Worm (Caenorhabditis elegans): ENCODE measurements around the gene ZK180.6.
A peak's percentile ranks its signal among the peaks of the same experiment; 100 is the strongest.

Gene ZK180.6

DNA sequence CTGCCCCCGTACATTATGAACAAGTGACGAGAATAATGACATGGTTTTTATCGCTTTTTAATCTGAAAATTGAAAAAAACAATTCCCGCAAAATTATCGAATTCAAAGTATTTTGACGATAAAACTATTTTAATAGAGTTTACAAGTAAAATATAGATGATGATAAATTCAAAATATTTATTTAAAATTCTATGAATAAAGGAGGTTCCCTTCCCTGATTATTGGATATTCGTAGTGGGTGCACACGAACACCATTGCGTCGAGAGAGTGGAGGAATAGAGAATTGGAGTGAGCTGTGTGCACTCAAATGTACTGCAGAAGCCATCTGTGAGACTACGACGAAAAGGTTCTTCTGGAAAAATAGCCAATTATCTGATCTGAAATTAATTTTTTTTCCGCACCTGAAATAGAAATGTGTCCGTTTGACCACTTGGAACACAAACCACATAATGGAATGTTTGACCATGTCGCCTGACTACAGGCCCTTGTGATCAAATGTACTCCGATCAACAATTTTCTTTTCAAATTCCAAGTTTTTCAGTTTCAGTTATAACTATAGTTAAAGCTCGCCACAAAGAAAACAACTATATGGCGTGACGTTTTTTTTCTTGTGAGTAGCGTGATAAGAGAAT is 13.5 kb downstream of the ZK180.6 start, which contains the start of the genes rfth-1 and ZK180.8:
Gene rfth-1 (minus strand): TSS at position 51 of the 632 bp plus-strand sequence.
Gene ZK180.8 (minus strand): TSS at position 466 of the 632 bp plus-strand sequence.
- TF ChIP-seq hmg-11 (tag; optimal IDR thresholded peaks at IDR 0.05) (peak; percentile 2), pha-4 (tag; optimal IDR thresholded peaks at IDR 0.05) (peak; percentile 30), aly-2 (tag; optimal IDR thresholded peaks at IDR 0.05) (no peak), ama-1 (optimal IDR thresholded peaks at IDR 0.05) (peak; percentile 0)

DNA sequence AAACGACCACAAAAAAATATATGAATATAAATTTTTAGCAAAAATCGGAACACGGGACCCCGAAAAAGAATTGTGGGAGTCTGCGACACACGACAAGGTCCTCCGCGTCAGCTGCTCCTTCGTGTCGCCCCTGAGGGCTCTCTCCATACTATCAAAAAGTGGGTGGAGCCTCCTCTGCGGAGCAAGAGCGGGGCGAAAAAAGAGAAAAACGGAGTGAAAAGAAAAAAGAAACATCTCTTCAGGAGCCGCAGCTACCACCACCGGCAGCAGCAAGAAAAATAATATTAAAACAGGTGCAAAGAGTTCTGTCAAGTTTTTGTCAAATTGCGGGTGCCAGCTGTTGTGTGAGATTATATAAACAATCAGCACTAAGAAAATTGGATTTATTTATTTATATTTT is 18.2 kb downstream of the ZK180.6 start, which contains the start of gene gbb-2:
Gene gbb-2 (minus strand): TSS at position 112 of the 400 bp plus-strand sequence.
- TF ChIP-seq nhr-23 (tag; optimal IDR thresholded peaks at IDR 0.05) (no peak), nfya-1 (tag; optimal IDR thresholded peaks at IDR 0.05; ENCODE audit: insufficient read depth) (peak; percentile 38), lin-39 (tag; optimal IDR thresholded peaks at IDR 0.05) (peak; percentile 40)

ce11 chrIV:4505078-4505477 is 19.8 kb downstream of the ZK180.6 start:
- TF ChIP-seq fkh-10 (GFP tag; optimal IDR thresholded peaks at IDR 0.05) = peak; percentile 47
- no peak for TF ChIP-seq unc-62 (GFP tag; optimal IDR thresholded peaks at IDR 0.05)

DNA sequence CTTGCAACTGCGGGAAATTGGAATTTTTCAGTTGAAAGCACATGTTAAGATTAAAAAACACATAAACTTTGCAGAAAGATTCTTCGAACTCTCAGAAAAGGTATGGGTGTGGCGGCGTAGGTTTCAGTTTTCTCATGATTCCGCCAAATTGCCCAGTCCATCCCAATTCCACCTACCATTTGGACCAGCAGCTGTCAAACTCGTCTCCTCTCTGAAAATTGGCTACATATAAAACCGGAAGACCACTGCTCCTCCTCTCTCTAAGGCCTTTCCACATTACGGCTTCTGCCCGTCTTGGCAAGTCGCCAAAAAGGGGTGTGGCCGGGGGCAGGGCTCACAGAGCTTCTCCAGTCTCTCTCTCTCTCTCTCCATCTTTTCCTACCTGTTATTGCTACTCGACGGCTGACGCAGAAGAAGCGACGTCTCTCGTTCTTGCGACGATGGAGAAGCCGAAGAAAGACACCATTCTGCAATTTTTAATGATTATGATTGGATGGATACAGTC is 34.6 kb downstream of the ZK180.6 start, which contains the start of gene ZK180.7:
Gene ZK180.7 (plus strand): TSS at position 395 of the 505 bp plus-strand sequence.
- TF ChIP-seq fkh-2 (tag; optimal IDR thresholded peaks at IDR 0.05) (no peak), nhr-76 (tag; optimal IDR thresholded peaks at IDR 0.05) (no peak), snpc-4 (tag; optimal IDR thresholded peaks at IDR 0.05) (no peak), nfya-1 (tag; optimal IDR thresholded peaks at IDR 0.05; ENCODE audit: insufficient read depth) (no peak), hmg-11 (tag; optimal IDR thresholded peaks at IDR 0.05) (no peak), nhr-237 (tag; optimal IDR thresholded peaks at IDR 0.05) (no peak), tbx-2 (tag; optimal IDR thresholded peaks at IDR 0.05) (no peak)

ce11 chrIV:4486738-4487137 is 38.1 kb downstream of the ZK180.6 start, which contains the start of gene trx-3:
Gene trx-3, plus strand, starts transcription at chrIV:4487028.
- TF ChIP-seq pha-4 (tag; optimal IDR thresholded peaks at IDR 0.05) (peak; percentile 36), pqm-1 (tag; optimal IDR thresholded peaks at IDR 0.05) (peak; percentile 86), ZK546.5 (tag; optimal IDR thresholded peaks at IDR 0.05) (no peak), elt-2 (tag; optimal IDR thresholded peaks at IDR 0.05) (peak; percentile 82)

- TF ChIP-seq nhr-43 (tag; optimal IDR thresholded peaks at IDR 0.05; ENCODE audit: poor library complexity, severe bottlenecking) (no peak), lin-39 (tag; optimal IDR thresholded peaks at IDR 0.05) (no peak), pqm-1 (tag; optimal IDR thresholded peaks at IDR 0.05) (peak; percentile 78), fkh-2 (tag; optimal IDR thresholded peaks at IDR 0.05) (no peak), fos-1 (tag; optimal IDR thresholded peaks at IDR 0.05) (no peak), elt-2 (tag; optimal IDR thresholded peaks at IDR 0.05) (peak; percentile 73)
Observed at ce11 chrIV:4484555-4484954, 40.3 kb downstream of the ZK180.6 start.

DNA sequence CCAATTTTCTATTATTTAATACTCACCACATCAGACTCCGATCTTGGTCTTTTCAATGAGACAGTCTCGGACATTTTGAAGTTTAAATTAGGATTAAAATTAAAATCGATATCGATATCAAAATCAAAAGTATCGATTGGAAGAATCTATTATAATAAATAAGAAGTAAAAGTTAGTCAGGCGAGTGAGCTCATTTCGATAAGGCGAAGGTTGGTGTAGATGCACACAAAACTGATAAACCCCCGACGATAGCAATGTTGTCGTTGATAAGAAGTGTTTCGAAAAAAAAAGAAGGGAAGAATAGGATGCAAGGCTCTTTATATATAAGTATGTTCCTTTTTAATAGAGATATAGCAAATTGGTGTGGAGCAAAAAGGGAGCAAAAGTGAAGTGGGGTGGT is 42.3 kb downstream of the ZK180.6 start, which contains the start of gene M01H9.4:
Gene M01H9.4 (minus strand): TSS at position 379 of the 400 bp plus-strand sequence.
- TF ChIP-seq elt-3 (tag; optimal IDR thresholded peaks at IDR 0.05) (no peak), pqm-1 (tag; optimal IDR thresholded peaks at IDR 0.05) (peak; percentile 82), fkh-2 (tag; optimal IDR thresholded peaks at IDR 0.05) (no peak), aly-2 (tag; optimal IDR thresholded peaks at IDR 0.05) (no peak), nhr-23 (tag; optimal IDR thresholded peaks at IDR 0.05) (no peak), nhr-77 (tag; optimal IDR thresholded peaks at IDR 0.05) (no peak), zag-1 (tag; optimal IDR thresholded peaks at IDR 0.05) (no peak), tbx-2 (tag; optimal IDR thresholded peaks at IDR 0.05) (no peak), eor-1 (tag; optimal IDR thresholded peaks at IDR 0.05) (no peak), fkh-10 (GFP tag; optimal IDR thresholded peaks at IDR 0.05) (no peak), ztf-11 (tag; optimal IDR thresholded peaks at IDR 0.05) (no peak), nhr-28 (tag; optimal IDR thresholded peaks at IDR 0.05) (no peak), unc-62 (GFP tag; optimal IDR thresholded peaks at IDR 0.05) (no peak), ceh-9 (tag; optimal IDR thresholded peaks at IDR 0.05) (no peak), elt-2 (tag; optimal IDR thresholded peaks at IDR 0.05) (peak; percentile 97), egl-27 (tag; optimal IDR thresholded peaks at IDR 0.05) (no peak), nhr-12 (tag; optimal IDR thresholded peaks at IDR 0.05) (no peak), ceh-28 (tag; optimal IDR thresholded peaks at IDR 0.05) (peak; percentile 60), mdl-1 (tag; optimal IDR thresholded peaks at IDR 0.05) (no peak), nhr-237 (tag; optimal IDR thresholded peaks at IDR 0.05) (no peak), lin-15B (tag; optimal IDR thresholded peaks at IDR 0.05) (no peak), ama-1 (optimal IDR thresholded peaks at IDR 0.05) (no peak), lsy-12 (tag; optimal IDR thresholded peaks at IDR 0.05) (no peak), ZK546.5 (tag; optimal IDR thresholded peaks at IDR 0.05) (no peak), ceh-16 (tag; optimal IDR thresholded peaks at IDR 0.05) (no peak), nhr-67 (tag; optimal IDR thresholded peaks at IDR 0.05) (no peak), unc-39 (tag; optimal IDR thresholded peaks at IDR 0.05) (no peak), pha-4 (tag; optimal IDR thresholded peaks at IDR 0.05) (peak; percentile 55), R02D3.7 (tag; optimal IDR thresholded peaks at IDR 0.05) (no peak), sea-2 (GFP tag; optimal IDR thresholded peaks at IDR 0.05) (no peak)
